Worm (Caenorhabditis elegans) whole organism, L4 larva: ENCODE results near the gene K05F1.6.

ENCODE experiments used
- T20F7.1 ChIP-seq: fragments of 200-800 bp; sonication (Bioruptor generic); optimal IDR thresholded peaks from 2 replicates; lab custom pipeline; 2018; ENCODE audit warnings: mild to moderate bottlenecking, missing genetic modification characterization, missing compliant biosample characterization
- T26A8.4 ChIP-seq: fragments of 200-800 bp; sonication (Bioruptor generic); IDR thresholded peaks from 2 replicates; pipeline ENCODE4 v1.3.6; 2022; ENCODE audit warnings: missing genetic modification characterization, missing compliant biosample characterization
- Y5F2A.4 ChIP-seq: fragments of 200-800 bp; sonication (Bioruptor generic); optimal IDR thresholded peaks from 2 replicates; lab custom pipeline; 2018; ENCODE audit warnings: mild to moderate bottlenecking, missing genetic modification characterization, missing compliant biosample characterization
- ZK546.5 ChIP-seq, 2 experiments: sonication (generic microtip); optimal IDR thresholded peaks; 2 replicates each; lab custom pipeline; 2017; ENCODE audit warnings: missing biosample characterization in 2 of 2, missing genetic modification characterization in 2 of 2
- aha-1 ChIP-seq: fragments of 150-350 bp; peaks from one replicate; lab custom pipeline; 2014; ENCODE audit warnings: missing biosample characterization, missing genetic modification characterization
- arid-1 ChIP-seq: fragments of 200-800 bp; sonication (Bioruptor generic); conservative IDR thresholded peaks from 2 replicates; pipeline ENCODE4 v1.3.6; 2022; ENCODE audit warnings: missing genetic modification reagents, missing genetic modification characterization, missing compliant biosample characterization
- ceh-20 ChIP-seq: fragments of 200-800 bp; sonication (Bioruptor generic); IDR thresholded peaks from 2 replicates; pipeline ENCODE4 v1.3.6; 2022; ENCODE audit warnings: missing genetic modification reagents, missing genetic modification characterization, missing compliant biosample characterization
- ceh-44 ChIP-seq: fragments of 200-800 bp; sonication (Bioruptor generic); IDR thresholded peaks from 2 replicates; pipeline ENCODE4 v1.3.6; 2022; ENCODE audit warnings: missing genetic modification reagents, missing genetic modification characterization, missing compliant biosample characterization
- cey-2 ChIP-seq: sonication (generic microtip); optimal IDR thresholded peaks from 3 replicates; lab custom pipeline; 2017; ENCODE audit warnings: missing genetic modification characterization, mild to moderate bottlenecking, missing compliant biosample characterization, antibody characterized with exemption, borderline replicate concordance; ENCODE audit not compliant: insufficient read depth
- daf-16 ChIP-seq, 3 experiments: sonication (generic microtip); optimal IDR thresholded peaks; 2 replicates each; lab custom pipeline; 2016 to 2017; ENCODE audit warnings: missing genetic modification characterization in 3 of 3, missing genetic modification reagents in 3 of 3, mild to moderate bottlenecking in 2 of 3, missing compliant biosample characterization in 2 of 3, missing biosample characterization in 1 of 3, moderate library complexity in 1 of 3
- dmd-8 ChIP-seq: fragments of 200-800 bp; sonication (Bioruptor generic); IDR thresholded peaks from 2 replicates; pipeline ENCODE4 v1.3.6; 2022; ENCODE audit warnings: missing genetic modification characterization, missing compliant biosample characterization
- egl-43 ChIP-seq: fragments of 200-800 bp; sonication (Bioruptor generic); IDR thresholded peaks from 2 replicates; pipeline ENCODE4 v1.3.6; 2022; ENCODE audit warnings: missing genetic modification reagents, missing genetic modification characterization, missing compliant biosample characterization
- fos-1 ChIP-seq: fragments of 150-350 bp; optimal IDR thresholded peaks from 2 replicates; lab custom pipeline; 2014; ENCODE audit warnings: missing biosample characterization, missing genetic modification characterization
- gei-8 ChIP-seq: fragments of 200-800 bp; sonication (Bioruptor generic); optimal IDR thresholded peaks from 2 replicates; lab custom pipeline; 2018; ENCODE audit warnings: mild to moderate bottlenecking, missing genetic modification characterization, missing compliant biosample characterization
- hif-1 ChIP-seq, 2 experiments: sonication (generic microtip); optimal IDR thresholded peaks; 2 replicates each; lab custom pipeline; 2016 to 2017; ENCODE audit warnings: missing compliant biosample characterization in 2 of 2, missing genetic modification characterization in 2 of 2, missing genetic modification reagents in 2 of 2, missing genotype in 2 of 2, mild to moderate bottlenecking in 1 of 2
- lim-7 ChIP-seq: fragments of 200-800 bp; sonication (Bioruptor generic); IDR thresholded peaks from 2 replicates; pipeline ENCODE4 v1.3.6; 2022; ENCODE audit warnings: missing genetic modification characterization, missing compliant biosample characterization
- lin-13 ChIP-seq: fragments of 150-350 bp; optimal IDR thresholded peaks from 2 replicates; lab custom pipeline; 2014; ENCODE audit warnings: missing biosample characterization, missing genetic modification reagents, missing genetic modification characterization
- lir-3 ChIP-seq: sonication (generic microtip); optimal IDR thresholded peaks from 2 replicates; lab custom pipeline; 2016; ENCODE audit warnings: mild to moderate bottlenecking, missing genetic modification characterization, missing compliant biosample characterization
- mep-1 ChIP-seq: fragments of 150-350 bp; sonication (generic microtip); optimal IDR thresholded peaks from 3 replicates; lab custom pipeline; 2014; ENCODE audit warnings: missing biosample characterization, missing genetic modification characterization
- mxl-2 ChIP-seq: fragments of 200-800 bp; sonication (Bioruptor generic); conservative IDR thresholded peaks from 2 replicates; pipeline ENCODE4 v1.3.6; 2022; ENCODE audit warnings: missing genetic modification reagents, missing genetic modification characterization, missing compliant biosample characterization
- nhr-11 ChIP-seq: fragments of 150-350 bp; optimal IDR thresholded peaks from 2 replicates; lab custom pipeline; 2014; ENCODE audit warnings: missing biosample characterization, missing genetic modification characterization
- nhr-111 ChIP-seq: fragments of 200-800 bp; sonication (Bioruptor generic); optimal IDR thresholded peaks from 2 replicates; lab custom pipeline; 2018; ENCODE audit warnings: mild to moderate bottlenecking, missing genetic modification characterization, missing compliant biosample characterization
- nhr-28 ChIP-seq: fragments of 150-350 bp; optimal IDR thresholded peaks from 2 replicates; lab custom pipeline; 2014; ENCODE audit warnings: missing biosample characterization, missing genetic modification characterization
- skn-1 ChIP-seq: fragments of 150-350 bp; optimal IDR thresholded peaks from 2 replicates; lab custom pipeline; 2014; ENCODE audit warnings: missing biosample characterization, missing genetic modification characterization
- spr-1 ChIP-seq: sonication (generic microtip); optimal IDR thresholded peaks from 2 replicates; lab custom pipeline; 2016; ENCODE audit warnings: mild to moderate bottlenecking, missing genetic modification characterization, missing compliant biosample characterization
- spr-3 ChIP-seq: fragments of 200-800 bp; sonication (Bioruptor generic); optimal IDR thresholded peaks from 2 replicates; lab custom pipeline; 2018; ENCODE audit warnings: mild to moderate bottlenecking, missing genetic modification characterization, missing compliant biosample characterization
- unc-62 ChIP-seq, 3 experiments: fragments of 150-350 bp in 1 of 3; sonication (generic microtip); optimal IDR thresholded peaks in 2 of 3; peaks in 1 of 3; 1 replicate in 1 of 3; 2 replicates in 2 of 3; lab custom pipeline; 2014 to 2017; ENCODE audit warnings: missing biosample characterization in 3 of 3, missing genetic modification characterization in 3 of 3, missing genetic modification reagents in 3 of 3, missing genotype in 1 of 3
- zfp-3 ChIP-seq: fragments of 200-800 bp; sonication (Bioruptor generic); conservative IDR thresholded peaks from 2 replicates; pipeline ENCODE4 v1.3.6; 2022; ENCODE audit warnings: missing genetic modification reagents, missing genetic modification characterization, missing compliant biosample characterization

K05F1.6 gene

DNA sequence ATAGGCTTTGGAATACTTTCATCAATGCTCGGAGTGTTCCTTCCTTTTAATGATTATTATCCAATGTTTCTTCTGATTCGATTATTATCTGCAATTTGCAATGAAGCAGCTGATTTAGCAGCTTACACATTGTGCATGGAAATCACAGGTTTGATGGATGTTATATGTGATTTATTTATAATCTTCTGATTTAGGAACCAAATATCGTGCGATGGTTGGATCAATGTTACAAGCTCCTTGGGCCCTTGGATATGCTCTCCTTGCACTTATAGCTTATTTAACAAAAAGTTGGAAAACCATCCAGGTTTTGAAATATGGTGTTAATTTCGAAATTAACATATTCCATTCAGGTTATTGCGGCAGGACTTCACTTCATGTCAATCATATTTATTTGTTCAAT, 3.2 kb downstream of the K05F1.6 start:
- TF ChIP-seq lir-3 (tag; lab: Kevin White, UChicago) (no peak), egl-43 (no peak), unc-62 (GFP tag; optimal IDR thresholded peaks at IDR 0.05 in 1 of 2; lab: Kevin White, UChicago) (peak in 1 of 2 experiments; percentile 92), unc-62 (tag; optimal IDR thresholded peaks at IDR 0.05; lab: Kevin White, UChicago) (no peak)

DNA sequence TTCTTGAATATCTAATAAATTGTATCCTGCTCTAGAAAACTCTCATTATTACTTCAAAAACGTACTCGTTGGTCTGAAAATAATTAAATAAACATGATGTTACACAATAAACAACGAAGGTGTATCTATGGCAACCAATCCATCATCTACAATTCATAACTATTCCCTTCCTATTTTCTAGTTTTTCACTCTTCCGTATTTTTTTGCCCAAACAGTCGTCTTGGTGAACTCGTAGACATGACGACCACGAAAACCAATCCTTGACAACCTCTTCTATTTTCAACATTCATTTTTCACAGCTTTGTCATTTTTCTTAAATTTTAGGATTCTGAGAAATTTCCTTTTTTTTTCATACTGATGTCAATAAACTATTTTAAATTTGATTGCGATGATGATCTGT, 6.5 kb downstream of the K05F1.6 start, which contains the start of gene K05F1.13:
Gene K05F1.13 (plus strand): TSS at position 301 of the 400 bp plus-strand sequence.
- TF ChIP-seq lin-13 (GFP tag; lab: Kevin White, UChicago) (no peak), zfp-3 (GFP tag; lab: Robert Waterston, UW) (no peak), hif-1 (tag; optimal IDR thresholded peaks at IDR 0.05; lab: Kevin White, UChicago) (no peak), aha-1 (tag; lab: Kevin White, UChicago) (peak; percentile 74)
- TF ChIP-seq, all 104 proteins: peak for 1

DNA sequence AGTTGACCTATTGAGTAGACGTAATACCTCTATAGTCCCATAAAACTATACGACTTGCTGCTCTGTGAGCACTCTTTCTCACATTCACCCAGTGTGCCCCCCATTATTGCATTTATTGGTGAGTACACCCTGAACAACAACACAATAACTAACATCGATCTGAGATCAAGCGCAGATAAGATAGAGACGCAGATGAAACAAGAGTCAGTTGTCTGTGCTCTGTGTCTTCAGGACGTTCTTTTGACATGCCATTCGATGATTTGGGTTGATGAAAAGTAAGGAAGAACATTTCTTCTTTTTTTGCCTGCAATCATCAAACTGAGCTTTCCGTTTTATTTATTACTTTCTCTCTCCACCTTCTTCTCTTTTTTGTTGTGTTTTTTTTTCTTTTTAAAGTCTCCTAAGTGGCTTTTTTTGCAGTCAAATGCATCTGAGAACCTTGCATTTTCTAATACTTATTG, 8.0 kb downstream of the K05F1.6 start, which contains the start of gene lect-2:
Gene lect-2 (plus strand): TSS at position 411 of the 461 bp plus-strand sequence.
- no peak for TF ChIP-seq nhr-111 (GFP tag; lab: Kevin White, UChicago)
- peak; percentile 81 for TF ChIP-seq aha-1 (tag; lab: Kevin White, UChicago)
- TF ChIP-seq dmd-8 (GFP tag; lab: Robert Waterston, UW) = no peak
- peak; percentile 59 for TF ChIP-seq nhr-11 (tag; lab: Kevin White, UChicago)
- TF ChIP-seq daf-16 (GFP tag; optimal IDR thresholded peaks at IDR 0.05; lab: Kevin White, UChicago) = peak in 1 of 2 experiments; percentile 40
- no peak for TF ChIP-seq daf-16 (tag; optimal IDR thresholded peaks at IDR 0.05; lab: Kevin White, UChicago)

DNA sequence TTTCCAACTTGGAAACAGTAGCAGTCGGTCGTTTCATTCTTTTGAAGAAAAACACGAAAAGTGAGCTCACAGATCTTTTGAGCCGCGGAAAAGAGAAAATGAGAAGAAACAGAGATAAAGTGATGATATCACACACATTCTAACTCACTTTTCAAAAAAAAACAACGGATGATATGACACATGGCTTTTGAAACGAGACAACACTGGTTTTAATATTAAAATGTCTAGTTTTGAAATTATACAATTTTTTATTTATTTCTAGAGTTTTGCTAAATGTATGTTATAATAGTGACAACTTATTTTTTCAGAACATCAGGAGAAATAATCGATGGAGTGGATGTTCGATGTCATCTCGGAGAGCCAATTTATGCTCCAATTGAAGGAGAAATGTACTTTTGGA, 10.2 kb downstream of the K05F1.6 start, which contains the start of gene K05F1.14:
Gene K05F1.14 (minus strand): TSS at position 101 of the 400 bp plus-strand sequence.
- TF ChIP-seq gei-8 (GFP tag; lab: Kevin White, UChicago) (no peak), T20F7.1 (GFP tag; lab: Kevin White, UChicago) (no peak), cey-2 (no peak), lim-7 (GFP tag; lab: Robert Waterston, UW) (no peak), ceh-44 (GFP tag; lab: Robert Waterston, UW) (no peak), mxl-2 (GFP tag; lab: Robert Waterston, UW) (no peak), T26A8.4 (no peak), skn-1 (tag; lab: Kevin White, UChicago) (no peak), mep-1 (tag; lab: Kevin White, UChicago) (no peak), ceh-20 (GFP tag; lab: Robert Waterston, UW) (no peak), ZK546.5 (tag; optimal IDR thresholded peaks at IDR 0.05; lab: Kevin White, UChicago) (no peak), spr-3 (GFP tag; lab: Kevin White, UChicago) (no peak), nhr-28 (tag; lab: Kevin White, UChicago) (no peak)

DNA sequence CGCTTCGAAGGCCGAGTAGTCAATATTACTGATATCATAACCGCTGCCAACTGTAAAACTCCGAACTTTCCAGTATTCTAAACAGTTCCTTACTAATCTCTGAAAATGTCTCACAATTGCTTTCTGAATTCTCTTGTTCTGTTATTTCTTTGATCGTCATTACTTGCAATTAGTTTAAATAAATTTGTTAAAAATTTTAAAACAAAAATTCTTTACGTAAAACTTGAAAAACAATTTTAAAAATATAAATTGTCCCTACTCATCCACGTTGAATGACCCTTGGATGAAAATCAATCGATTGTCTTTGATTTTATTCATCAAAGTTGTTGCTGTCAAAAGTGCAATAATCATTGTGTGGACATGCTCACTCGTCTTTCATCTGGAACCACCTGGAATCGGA, 11.9 kb downstream of the K05F1.6 start, which contains the start of gene acdh-8:
Gene acdh-8 (plus strand): TSS at position 301 of the 400 bp plus-strand sequence.
- TF ChIP-seq Y5F2A.4 (GFP tag; lab: Kevin White, UChicago) (no peak), arid-1 (GFP tag; lab: Robert Waterston, UW) (no peak), spr-1 (tag; lab: Kevin White, UChicago) (no peak), daf-16 (GFP tag; optimal IDR thresholded peaks at IDR 0.05; lab: Kevin White, UChicago) (no peak), daf-16 (tag; optimal IDR thresholded peaks at IDR 0.05; lab: Kevin White, UChicago) (no peak), fos-1 (tag; lab: Kevin White, UChicago) (no peak), zfp-3 (GFP tag; lab: Robert Waterston, UW) (no peak)
